Fruit fly (Drosophila melanogaster): ENCODE results near the gene CG10183.

The CG10183 gene

dm6 chr3R:23592669-23593068 lies 6.2 kb downstream of the CG10183 start, which contains the start of gene CG33337:
TSS of gene CG33337 (minus strand) at chr3R:23592769.
- TF ChIP-seq CG10669 (GFP tag; optimal IDR thresholded peaks at IDR 0.05) (no peak), Blimp-1 (GFP tag; optimal IDR thresholded peaks at IDR 0.05) (no peak), CG3919 (GFP tag; optimal IDR thresholded peaks at IDR 0.05) (no peak), CG34406 (GFP tag; optimal IDR thresholded peaks at IDR 0.05) (no peak), CG8319 (GFP tag; optimal IDR thresholded peaks at IDR 0.05) (no peak), pdm3 (GFP tag; optimal IDR thresholded peaks at IDR 0.05) (no peak), Eip75B (GFP tag; optimal IDR thresholded peaks at IDR 0.05) (no peak), CG32006 (GFP tag; optimal IDR thresholded peaks at IDR 0.05) (no peak), CG6854 (GFP tag; optimal IDR thresholded peaks at IDR 0.05) (no peak), dsx (GFP tag; optimal IDR thresholded peaks at IDR 0.05; ENCODE audit: poor library complexity, severe bottlenecking) (no peak), salr (GFP tag; optimal IDR thresholded peaks at IDR 0.05) (no peak), Lpt (GFP tag; optimal IDR thresholded peaks at IDR 0.05) (no peak), Hr39 (GFP tag; optimal IDR thresholded peaks at IDR 0.05) (no peak), CG11294 (GFP tag; IDR thresholded peaks at IDR 0.05) (no peak)

- no peak for TF ChIP-seq Ets96B (tag; optimal IDR thresholded peaks at IDR 0.05)
- TF ChIP-seq fd85E (GFP tag; optimal IDR thresholded peaks at IDR 0.05): no peak
- TF ChIP-seq Met (GFP tag; optimal IDR thresholded peaks at IDR 0.05): no peak
- TF ChIP-seq acj6 (GFP tag; optimal IDR thresholded peaks at IDR 0.05): no peak
- TF ChIP-seq CG3032 (tag; optimal IDR thresholded peaks at IDR 0.05): no peak
- TF ChIP-seq spab (GFP tag; optimal IDR thresholded peaks at IDR 0.05): no peak
- no peak for TF ChIP-seq Ets21C (GFP tag; optimal IDR thresholded peaks at IDR 0.05)
- TF ChIP-seq Eip75B (GFP tag; optimal IDR thresholded peaks at IDR 0.05): no peak
- no peak for TF ChIP-seq CG11762 (GFP tag; optimal IDR thresholded peaks at IDR 0.05; ENCODE audit: insufficient read depth)
- no peak for TF ChIP-seq cyc (GFP tag; optimal IDR thresholded peaks at IDR 0.05)
- no peak for TF ChIP-seq Hr4 (GFP tag; optimal IDR thresholded peaks at IDR 0.05)
Measured at dm6 chr3R:23589719-23590118, 9.1 kb downstream of the CG10183 start, which contains the start of gene CG10182. TSS of gene CG10182 (minus strand) at chr3R:23589819.

- no peak for TF ChIP-seq Met (GFP tag; optimal IDR thresholded peaks at IDR 0.05)
- TF ChIP-seq CG16779 (tag; optimal IDR thresholded peaks at IDR 0.05): no peak
- TF ChIP-seq Sox102F (GFP tag; optimal IDR thresholded peaks at IDR 0.05): no peak
- TF ChIP-seq Gug (GFP tag; IDR thresholded peaks at IDR 0.05): no peak
- no peak for TF ChIP-seq CG8632 (GFP tag; optimal IDR thresholded peaks at IDR 0.05)
- no peak for TF ChIP-seq Hr4 (GFP tag; optimal IDR thresholded peaks at IDR 0.05)
Measured at dm6 chr3R:23576618-23577017, 22.2 kb downstream of the CG10183 start.

dm6 chr3R:23569195-23569594 lies 29.6 kb downstream of the CG10183 start:
- TF ChIP-seq CG4318 (GFP tag; optimal IDR thresholded peaks at IDR 0.05) (no peak), Blimp-1 (GFP tag; optimal IDR thresholded peaks at IDR 0.05) (no peak)

DNA sequence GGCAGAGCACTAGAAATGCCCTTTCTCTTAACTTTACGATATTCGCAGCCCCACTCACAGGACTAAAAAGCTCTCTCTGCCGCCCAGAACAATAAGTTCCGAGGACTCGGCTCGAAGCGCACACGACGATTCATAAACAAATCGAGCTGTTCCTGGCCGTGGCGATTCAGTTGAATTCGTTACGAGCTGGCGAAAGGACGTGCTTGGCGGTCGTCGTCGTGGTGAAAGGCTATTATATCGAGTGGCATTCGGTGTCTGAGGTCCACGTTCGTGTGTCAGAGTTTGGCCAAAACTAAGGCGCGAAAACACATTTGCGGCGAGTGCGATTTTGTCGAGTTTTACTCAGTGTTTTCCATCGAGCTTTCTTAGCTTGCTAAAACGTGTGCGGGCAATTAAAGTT lies 41.6 kb downstream of the CG10183 start, which contains the start of gene beat-IV:
Gene beat-IV (plus strand): TSS at position 169 of the 400 bp plus-strand sequence.
- TF ChIP-seq Blimp-1 (GFP tag; optimal IDR thresholded peaks at IDR 0.05): no peak
- no peak for TF ChIP-seq fkh (GFP tag; optimal IDR thresholded peaks at IDR 0.05)
- no peak for TF ChIP-seq CG16779 (tag; optimal IDR thresholded peaks at IDR 0.05)
- TF ChIP-seq CG9139 (GFP tag; optimal IDR thresholded peaks at IDR 0.05): no peak
- TF ChIP-seq OdsH (GFP tag; optimal IDR thresholded peaks at IDR 0.05): no peak
- TF ChIP-seq dac (GFP tag; optimal IDR thresholded peaks at IDR 0.05): no peak
- no peak for TF ChIP-seq CG6276 (GFP tag; optimal IDR thresholded peaks at IDR 0.05)
- TF ChIP-seq fd85E (GFP tag; optimal IDR thresholded peaks at IDR 0.05): no peak
